Fruit fly (Drosophila melanogaster): Measurements from ENCODE around the gene slmb.
A peak's percentile ranks its signal among the peaks of the same experiment; 100 is the strongest.

slmb gene

DNA sequence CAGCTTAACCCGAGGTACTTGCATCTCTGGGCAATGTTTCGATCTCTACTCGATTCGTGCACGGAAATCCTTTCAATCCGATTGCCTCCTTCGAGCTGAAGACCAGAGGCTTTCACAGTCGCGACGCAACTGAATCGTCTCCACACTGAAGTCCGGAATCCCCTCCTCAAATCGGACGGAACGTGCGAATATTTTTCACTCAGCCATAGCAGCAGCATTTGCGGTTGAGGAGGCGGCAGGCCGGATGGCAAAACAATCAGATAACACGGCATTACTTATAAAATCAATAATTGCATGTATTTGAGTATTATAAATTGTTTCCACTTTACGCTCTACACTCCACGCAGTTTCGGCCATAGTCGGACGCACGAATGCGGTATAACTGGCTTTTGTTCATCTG lies 40.8 kb upstream of the slmb start, which contains the start of gene Snmp1:
TSS of gene Snmp1 (minus strand) at position 101 of the 400 bp plus-strand sequence.
- TF ChIP-seq brk (GFP tag; optimal IDR thresholded peaks at IDR 0.05), result no peak
- TF ChIP-seq Hnf4 (GFP tag; optimal IDR thresholded peaks at IDR 0.05), result no peak
- TF ChIP-seq Mio (GFP tag; optimal IDR thresholded peaks at IDR 0.05), result no peak
- TF ChIP-seq jim (GFP tag; optimal IDR thresholded peaks at IDR 0.05), result no peak
- no peak for TF ChIP-seq dl (GFP tag; optimal IDR thresholded peaks at IDR 0.05; ENCODE audit: insufficient read depth in 1 of 2, partially characterized antibody in 2 of 2)
- no peak for TF ChIP-seq CrebA (GFP tag; optimal IDR thresholded peaks at IDR 0.05; ENCODE audit: borderline replicate concordance)
- TF ChIP-seq foxo (GFP tag; optimal IDR thresholded peaks at IDR 0.05), result no peak
- TF ChIP-seq lola (GFP tag; optimal IDR thresholded peaks at IDR 0.05), result no peak

DNA sequence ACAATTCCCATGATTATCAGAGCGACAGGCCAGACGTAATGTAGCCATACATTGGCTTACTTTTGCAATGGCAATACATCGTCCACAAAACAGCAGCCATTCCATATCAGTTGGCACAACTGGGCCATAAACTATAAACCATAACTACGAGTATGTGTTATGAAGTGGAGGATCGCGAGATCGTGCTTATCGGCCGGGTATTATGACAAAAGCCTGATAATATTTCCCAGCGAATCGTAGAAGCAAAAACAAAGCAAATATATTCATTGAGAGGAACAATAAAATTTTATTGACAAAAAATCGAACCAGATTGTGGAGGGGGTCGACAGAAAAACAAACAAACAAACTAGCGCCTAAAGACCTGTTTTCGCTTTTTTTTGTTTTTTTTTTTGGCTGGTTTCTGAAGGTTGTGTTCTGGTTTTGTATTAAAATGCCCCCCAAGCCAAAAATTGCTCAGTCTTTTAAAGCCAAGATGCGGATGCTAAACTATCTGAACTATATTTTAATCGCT lies 36.1 kb upstream of the slmb start, which contains the start of gene CG5810:
TSS of gene CG5810 (plus strand) at position 461 of the 511 bp plus-strand sequence.
- TF ChIP-seq Abd-B (GFP tag; optimal IDR thresholded peaks at IDR 0.05) (no peak), rgr (GFP tag; optimal IDR thresholded peaks at IDR 0.05) (peak; percentile 2), usp (GFP tag; optimal IDR thresholded peaks at IDR 0.05) (no peak), dsf (GFP tag; optimal IDR thresholded peaks at IDR 0.05; ENCODE audit: borderline replicate concordance) (no peak), Rel (GFP tag; optimal IDR thresholded peaks at IDR 0.05) (no peak), Rel (tag; optimal IDR thresholded peaks at IDR 0.05) (peak; percentile 60), Hnf4 (GFP tag; optimal IDR thresholded peaks at IDR 0.05) (no peak), jim (GFP tag; optimal IDR thresholded peaks at IDR 0.05) (no peak), foxo (GFP tag; optimal IDR thresholded peaks at IDR 0.05) (no peak)

DNA sequence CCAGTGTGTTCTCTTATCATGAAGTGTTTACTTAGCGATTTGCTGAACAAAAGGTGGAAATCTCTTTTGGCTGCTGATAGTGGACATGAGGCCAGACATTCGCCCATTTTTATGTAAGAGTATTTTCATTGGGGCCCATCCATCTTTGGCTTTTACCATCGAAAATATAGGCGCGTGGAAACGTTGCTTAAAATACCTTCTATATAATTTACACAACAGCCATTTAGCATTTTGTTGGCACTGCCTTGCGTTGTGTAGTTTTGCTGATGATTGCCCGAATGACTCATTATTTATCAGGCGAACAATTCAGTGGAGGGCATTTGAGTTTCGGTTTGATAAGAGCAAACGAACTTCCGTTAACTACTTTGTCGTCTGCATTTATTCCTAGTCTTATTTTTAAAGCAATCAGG lies 34.3 kb upstream of the slmb start:
- TF ChIP-seq fru (GFP tag; optimal IDR thresholded peaks at IDR 0.05) (peak; percentile 2), GATAd (GFP tag; optimal IDR thresholded peaks at IDR 0.05) (no peak), foxo (GFP tag; optimal IDR thresholded peaks at IDR 0.05) (peak in 1 of 2 experiments; percentile 19)

DNA sequence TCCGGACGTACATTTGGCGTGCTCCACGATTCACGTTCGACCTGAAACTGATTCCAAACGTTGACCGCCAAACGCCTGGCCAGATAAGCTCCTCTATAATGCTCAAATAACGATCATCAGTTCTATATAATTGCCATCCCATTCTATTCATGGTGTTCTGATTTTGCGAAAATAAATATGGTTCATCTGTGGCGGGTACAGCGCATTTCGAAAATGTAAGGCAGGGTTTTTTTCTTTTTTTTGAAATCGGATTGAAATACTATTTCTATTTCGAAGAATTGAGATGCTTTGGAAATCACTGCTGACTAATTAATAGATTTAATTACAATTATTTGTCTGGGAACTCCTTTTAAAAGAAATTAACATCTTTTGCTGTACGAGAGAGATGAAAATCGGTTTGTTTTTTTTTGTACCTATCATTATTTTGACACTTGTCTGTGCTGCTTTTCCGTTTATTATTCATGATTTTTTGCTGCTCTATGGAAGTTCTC lies 33.8 kb upstream of the slmb start, which contains the start of gene cDIP:
TSS of gene cDIP (minus strand) at position 51 of the 491 bp plus-strand sequence.
- TF ChIP-seq fru (GFP tag; optimal IDR thresholded peaks at IDR 0.05) (no peak), CG9705 (GFP tag; optimal IDR thresholded peaks at IDR 0.05) (no peak), ey (GFP tag; optimal IDR thresholded peaks at IDR 0.05) (no peak), dmrt93B (GFP tag; optimal IDR thresholded peaks at IDR 0.05) (no peak), brk (GFP tag; optimal IDR thresholded peaks at IDR 0.05) (no peak), Hnf4 (GFP tag; optimal IDR thresholded peaks at IDR 0.05) (no peak), Dfd (GFP tag; optimal IDR thresholded peaks at IDR 0.05) (no peak), Rel (GFP tag; optimal IDR thresholded peaks at IDR 0.05) (no peak), Rel (tag; optimal IDR thresholded peaks at IDR 0.05) (no peak), CG32264 (GFP tag; optimal IDR thresholded peaks at IDR 0.05) (no peak), rgr (GFP tag; optimal IDR thresholded peaks at IDR 0.05) (no peak), N (GFP tag; optimal IDR thresholded peaks at IDR 0.05) (no peak), sage (GFP tag; optimal IDR thresholded peaks at IDR 0.05) (no peak), Hr83 (GFP tag; optimal IDR thresholded peaks at IDR 0.05; ENCODE audit: poor library complexity, severe bottlenecking) (no peak)

DNA sequence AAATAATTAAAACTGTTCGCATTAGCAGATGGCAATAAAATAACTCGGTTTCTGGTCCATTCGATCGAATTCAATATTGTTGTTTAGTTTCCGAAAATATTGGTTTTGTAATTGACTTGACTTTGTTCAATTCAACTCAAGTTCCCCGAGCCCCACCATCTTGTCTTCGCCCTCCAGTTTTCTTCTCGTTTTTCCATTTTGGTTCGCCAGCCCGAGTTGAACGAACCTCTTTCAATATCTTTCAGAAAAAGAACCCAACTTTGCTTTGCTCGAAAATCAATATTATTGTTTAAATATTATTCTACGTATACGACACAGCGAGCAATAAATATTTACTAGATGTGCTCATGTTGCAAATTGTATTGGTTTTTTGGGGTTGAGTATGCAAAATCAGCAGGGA lies 31.4 kb upstream of the slmb start:
- no peak for TF ChIP-seq Vsx2 (GFP tag; optimal IDR thresholded peaks at IDR 0.05; ENCODE audit: partially characterized antibody)
- TF ChIP-seq Dfd (GFP tag; optimal IDR thresholded peaks at IDR 0.05), result no peak
- TF ChIP-seq br (GFP tag; optimal IDR thresholded peaks at IDR 0.05), result no peak
- no peak for TF ChIP-seq HLH106 (tag; optimal IDR thresholded peaks at IDR 0.05)
- no peak for TF ChIP-seq fru (GFP tag; optimal IDR thresholded peaks at IDR 0.05)
- TF ChIP-seq dmrt93B (GFP tag; optimal IDR thresholded peaks at IDR 0.05), result no peak
- TF ChIP-seq usp (GFP tag; optimal IDR thresholded peaks at IDR 0.05), result no peak
